Fruit fly (Drosophila melanogaster) whole organism, embryonic: ENCODE measurements around the gene Gr64b.

Experiments used
- CG10321 ChIP-seq: fragments of 200-800 bp; sonication (Bioruptor generic); IDR thresholded peaks from 2 replicates; pipeline ENCODE4 v1.3.6; 2022; ENCODE audit warnings: missing biosample characterization, missing genetic modification characterization
- CG13424 ChIP-seq: fragments of 200-800 bp; sonication (Bioruptor generic); optimal IDR thresholded peaks from 2 replicates; lab custom pipeline; 2019; ENCODE audit warnings: missing biosample characterization, mild to moderate bottlenecking, missing genetic modification characterization, moderate library complexity
- CG13624 ChIP-seq: fragments of 200-800 bp; sonication (Bioruptor generic); optimal IDR thresholded peaks from 2 replicates; lab custom pipeline; 2016; ENCODE audit warnings: missing biosample characterization, missing genetic modification characterization
- CG13775 ChIP-seq: fragments of 200-800 bp; sonication (Bioruptor generic); optimal IDR thresholded peaks from 3 replicates; lab custom pipeline; 2017; ENCODE audit warnings: missing biosample characterization, mild to moderate bottlenecking, missing genetic modification characterization
- CG16813 ChIP-seq: fragments of 200-800 bp; sonication (Bioruptor generic); IDR thresholded peaks from 3 replicates; pipeline ENCODE4 v1.3.6; 2022; ENCODE audit warnings: missing biosample characterization, missing genetic modification characterization; ENCODE audit not compliant: partially characterized antibody
- CG17612 ChIP-seq: fragments of 200-800 bp; sonication (Bioruptor generic); IDR thresholded peaks from 2 replicates; pipeline ENCODE4 v1.3.6; 2022; ENCODE audit warnings: missing biosample characterization, missing genetic modification characterization
- CG18599 ChIP-seq: fragments of 200-800 bp; sonication (Bioruptor generic); optimal IDR thresholded peaks from 3 replicates; lab custom pipeline; 2017; ENCODE audit warnings: missing biosample characterization, missing genetic modification characterization, mild to moderate bottlenecking, moderate library complexity, missing genetic modification reagents
- CG18764 ChIP-seq: fragments of 200-800 bp; sonication (Bioruptor generic); optimal IDR thresholded peaks from 3 replicates; lab custom pipeline; 2016; ENCODE audit warnings: missing biosample characterization, missing genetic modification characterization
- CG2889 ChIP-seq: fragments of 200-800 bp; sonication (Bioruptor generic); IDR thresholded peaks from 3 replicates; pipeline ENCODE4 v1.3.6; 2022; ENCODE audit warnings: missing biosample characterization, missing genetic modification characterization
- CG34224 ChIP-seq: fragments of 200-800 bp; sonication (Bioruptor generic); IDR thresholded peaks from 3 replicates; pipeline ENCODE4 v1.3.6; 2022; ENCODE audit warnings: missing biosample characterization, missing genetic modification characterization; ENCODE audit not compliant: partially characterized antibody
- CG3847 ChIP-seq: fragments of 200-800 bp; sonication (Bioruptor generic); IDR thresholded peaks from 2 replicates; pipeline ENCODE4 v1.3.6; 2022; ENCODE audit warnings: missing biosample characterization, missing genetic modification characterization
- CG42726 ChIP-seq: fragments of 200-800 bp; sonication (Bioruptor generic); IDR thresholded peaks from 2 replicates; pipeline ENCODE4 v1.3.6; 2022; ENCODE audit warnings: missing biosample characterization, missing genetic modification characterization; ENCODE audit not compliant: partially characterized antibody
- CG43689 ChIP-seq: fragments of 200-800 bp; sonication (Bioruptor generic); IDR thresholded peaks from 2 replicates; pipeline ENCODE4 v1.3.6; 2022; ENCODE audit warnings: missing biosample characterization, missing genetic modification characterization
- CG4424 ChIP-seq: fragments of 200-800 bp; sonication (Bioruptor generic); optimal IDR thresholded peaks from 3 replicates; lab custom pipeline; 2016; ENCODE audit warnings: missing biosample characterization, missing genetic modification characterization
- CG4730 ChIP-seq: fragments of 200-800 bp; sonication (Bioruptor generic); IDR thresholded peaks from 2 replicates; pipeline ENCODE4 v1.3.6; 2022; ENCODE audit warnings: missing biosample characterization, missing genetic modification characterization
- CG4820 ChIP-seq: fragments of 200-800 bp; sonication (Bioruptor generic); optimal IDR thresholded peaks from 3 replicates; lab custom pipeline; 2016; ENCODE audit warnings: missing biosample characterization, missing genetic modification characterization
- CG6791 ChIP-seq: fragments of 200-800 bp; sonication (Bioruptor generic); IDR thresholded peaks from 3 replicates; pipeline ENCODE4 v1.3.6; 2022; ENCODE audit warnings: missing biosample characterization, missing genetic modification characterization; ENCODE audit not compliant: partially characterized antibody
- CG7839 ChIP-seq: fragments of 200-800 bp; sonication (Bioruptor generic); optimal IDR thresholded peaks from 3 replicates; lab custom pipeline; 2018; ENCODE audit warnings: missing biosample characterization, mild to moderate bottlenecking, missing genetic modification characterization, moderate library complexity
- CG8089 ChIP-seq: fragments of 200-800 bp; sonication (Bioruptor generic); optimal IDR thresholded peaks from 3 replicates; lab custom pipeline; 2016; ENCODE audit warnings: missing biosample characterization, missing genetic modification characterization
- CG8478 ChIP-seq: fragments of >200 bp; optimal IDR thresholded peaks from 2 replicates; lab custom pipeline; 2018
- CG9609 ChIP-seq: fragments of 200-800 bp; sonication (Bioruptor generic); optimal IDR thresholded peaks from 3 replicates; lab custom pipeline; 2016; ENCODE audit warnings: missing biosample characterization, missing genetic modification characterization
- Dip2 ChIP-seq: fragments of 200-800 bp; sonication (Bioruptor generic); IDR thresholded peaks from 2 replicates; pipeline ENCODE4 v1.3.6; 2022; ENCODE audit warnings: missing biosample characterization, missing genetic modification characterization
- Dp ChIP-seq: fragments of 200-800 bp; sonication (Bioruptor generic); optimal IDR thresholded peaks from 2 replicates; lab custom pipeline; 2018; ENCODE audit warnings: missing biosample characterization, mild to moderate bottlenecking, missing genetic modification characterization, moderate library complexity
- Dref ChIP-seq: fragments of 200-800 bp; sonication (Bioruptor generic); IDR thresholded peaks from 2 replicates; pipeline ENCODE4 v1.3.6; 2022; ENCODE audit warnings: missing biosample characterization, missing genetic modification characterization
- E2f2 ChIP-seq: fragments of 200-800 bp; sonication (Bioruptor generic); IDR thresholded peaks from 2 replicates; pipeline ENCODE4 v1.3.6; 2022; ENCODE audit warnings: missing biosample characterization, missing genetic modification characterization
- Ets97D ChIP-seq: fragments of 200-800 bp; sonication (Bioruptor generic); optimal IDR thresholded peaks from 3 replicates; lab custom pipeline; 2016; ENCODE audit warnings: missing biosample characterization, missing genetic modification characterization
- Fer1 ChIP-seq: fragments of 200-800 bp; sonication (Bioruptor generic); optimal IDR thresholded peaks from 2 replicates; lab custom pipeline; 2017; ENCODE audit warnings: missing biosample characterization, mild to moderate bottlenecking, missing genetic modification characterization
- Hmr ChIP-seq: fragments of 200-800 bp; sonication (Bioruptor generic); optimal IDR thresholded peaks from 3 replicates; lab custom pipeline; 2017; ENCODE audit warnings: mild to moderate bottlenecking, missing biosample characterization, missing genetic modification reagents, missing genetic modification characterization
- Jarid2 ChIP-seq: fragments of 200-800 bp; sonication (Bioruptor generic); optimal IDR thresholded peaks from 3 replicates; lab custom pipeline; 2017; ENCODE audit warnings: mild to moderate bottlenecking, missing biosample characterization, missing genetic modification reagents, missing genetic modification characterization
- Lhr ChIP-seq: fragments of 200-800 bp; sonication (Bioruptor generic); optimal IDR thresholded peaks from 3 replicates; lab custom pipeline; 2017; ENCODE audit warnings: mild to moderate bottlenecking, missing biosample characterization, missing genetic modification reagents, missing genetic modification characterization
- Max ChIP-seq: fragments of 200-800 bp; sonication (Bioruptor generic); optimal IDR thresholded peaks from 2 replicates; lab custom pipeline; 2016; ENCODE audit warnings: missing biosample characterization, mild to moderate bottlenecking, missing genetic modification characterization
- Mes4 ChIP-seq: fragments of 200-800 bp; sonication (Bioruptor generic); optimal IDR thresholded peaks from 2 replicates; lab custom pipeline; 2016; ENCODE audit warnings: missing biosample characterization, missing genetic modification characterization
- Sry-β ChIP-seq: fragments of 200-800 bp; sonication (Bioruptor generic); optimal IDR thresholded peaks from 2 replicates; lab custom pipeline; 2018; ENCODE audit warnings: missing biosample characterization, mild to moderate bottlenecking, missing genetic modification characterization, moderate library complexity
- Xbp1 ChIP-seq: fragments of 200-800 bp; sonication (Bioruptor generic); optimal IDR thresholded peaks from 3 replicates; lab custom pipeline; 2016; ENCODE audit warnings: missing biosample characterization, mild to moderate bottlenecking, missing genetic modification characterization
- fd3F ChIP-seq: fragments of 200-800 bp; sonication (Bioruptor generic); optimal IDR thresholded peaks from 2 replicates; lab custom pipeline; 2018; ENCODE audit warnings: missing biosample characterization, mild to moderate bottlenecking, missing genetic modification characterization, moderate library complexity
- gce ChIP-seq: fragments of 200-800 bp; sonication (Bioruptor generic); IDR thresholded peaks from 3 replicates; pipeline ENCODE4 v1.3.6; 2022; ENCODE audit warnings: missing biosample characterization, missing genetic modification characterization
- gem ChIP-seq: fragments of 200-800 bp; sonication (Bioruptor generic); optimal IDR thresholded peaks from 2 replicates; lab custom pipeline; 2019; ENCODE audit warnings: missing biosample characterization, mild to moderate bottlenecking, missing genetic modification characterization, moderate library complexity
- gro ChIP-seq: fragments of 200-800 bp; sonication (Bioruptor generic); optimal IDR thresholded peaks from 2 replicates; lab custom pipeline; 2016; ENCODE audit warnings: missing biosample characterization, missing genetic modification characterization
- jumu ChIP-seq: fragments of 200-800 bp; sonication (Bioruptor generic); optimal IDR thresholded peaks from 3 replicates; lab custom pipeline; 2016; ENCODE audit warnings: missing biosample characterization, missing genetic modification characterization
- nerfin-1 ChIP-seq: fragments of 200-800 bp; sonication (Bioruptor generic); optimal IDR thresholded peaks from 3 replicates; lab custom pipeline; 2019; ENCODE audit warnings: missing biosample characterization, mild to moderate bottlenecking, missing genetic modification characterization, moderate library complexity
- nmo ChIP-seq: fragments of 200-800 bp; sonication (Bioruptor generic); optimal IDR thresholded peaks from 2 replicates; lab custom pipeline; 2018; ENCODE audit warnings: missing biosample characterization, mild to moderate bottlenecking, missing genetic modification characterization, moderate library complexity
- onecut ChIP-seq: fragments of 200-800 bp; sonication (Bioruptor generic); IDR thresholded peaks from 2 replicates; pipeline ENCODE4 v1.3.6; 2022; ENCODE audit warnings: missing biosample characterization, missing genetic modification characterization
- pros ChIP-seq: fragments of 200-800 bp; sonication (Bioruptor generic); optimal IDR thresholded peaks from 3 replicates; lab custom pipeline; 2019; ENCODE audit warnings: missing biosample characterization, mild to moderate bottlenecking, missing genetic modification characterization, moderate library complexity
- pzg ChIP-seq: fragments of 200-800 bp; sonication (Bioruptor generic); optimal IDR thresholded peaks from 3 replicates; lab custom pipeline; 2018; ENCODE audit warnings: missing biosample characterization, mild to moderate bottlenecking, missing genetic modification characterization, moderate library complexity
- repo ChIP-seq: fragments of 200-800 bp; sonication (Bioruptor generic); optimal IDR thresholded peaks from 2 replicates; lab custom pipeline; 2016; ENCODE audit warnings: missing biosample characterization, missing genetic modification characterization
- scrt ChIP-seq: fragments of 200-800 bp; sonication (Bioruptor generic); optimal IDR thresholded peaks from 2 replicates; lab custom pipeline; 2018; ENCODE audit warnings: missing biosample characterization, mild to moderate bottlenecking, missing genetic modification characterization, moderate library complexity
- sens ChIP-seq: fragments of 200-800 bp; sonication (Bioruptor generic); peaks from one replicate; lab custom pipeline; 2016; ENCODE audit warnings: missing biosample characterization, missing genetic modification characterization
- tup ChIP-seq: fragments of 200-800 bp; sonication (Bioruptor generic); optimal IDR thresholded peaks from 2 replicates; lab custom pipeline; 2016; ENCODE audit warnings: missing biosample characterization, mild to moderate bottlenecking, missing genetic modification characterization, moderate library complexity
- unpg ChIP-seq: fragments of 200-800 bp; sonication (Bioruptor generic); optimal IDR thresholded peaks from 3 replicates; lab custom pipeline; 2018; ENCODE audit warnings: missing biosample characterization, mild to moderate bottlenecking, missing genetic modification characterization, moderate library complexity
- wdn ChIP-seq: fragments of 200-800 bp; sonication (Bioruptor generic); IDR thresholded peaks from 2 replicates; pipeline ENCODE4 v1.3.6; 2022; ENCODE audit warnings: missing biosample characterization, missing genetic modification characterization
- z ChIP-seq: fragments of 200-800 bp; sonication (Bioruptor generic); IDR thresholded peaks from 3 replicates; pipeline ENCODE4 v1.3.6; 2022; ENCODE audit warnings: missing biosample characterization, missing genetic modification characterization

Gene Gr64b

DNA sequence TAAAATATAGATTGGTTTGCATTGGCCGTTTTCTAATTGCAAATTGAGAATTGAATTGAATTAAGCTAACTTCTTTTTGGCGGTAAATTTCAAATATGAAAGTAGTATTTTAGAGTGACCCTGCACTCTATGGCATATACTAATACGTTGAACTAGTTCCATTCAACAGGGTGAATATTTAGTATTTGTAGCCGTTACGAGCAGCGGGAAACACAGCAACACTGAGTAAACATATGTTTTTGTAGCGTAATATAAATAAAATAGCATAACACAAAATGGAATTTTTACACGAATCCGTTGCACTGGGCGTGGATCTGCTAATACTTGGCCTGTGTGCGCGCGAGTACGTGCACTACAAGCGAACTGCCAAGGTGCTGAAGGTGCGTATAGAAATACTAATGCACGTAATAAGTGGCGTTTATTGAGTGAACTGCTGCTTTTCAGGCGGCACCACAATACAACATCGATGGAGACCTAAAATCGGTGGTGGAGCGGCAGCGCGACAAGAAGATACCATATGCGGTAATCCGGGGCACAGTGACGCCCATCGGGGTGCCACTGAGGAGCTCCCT, 7.1 kb upstream of the Gr64b start, which contains the start of gene Mul1 (continued):
- TF ChIP-seq E2f2 (GFP tag; lab: Robert Waterston, UW) (peak; percentile 93), CG18764 (GFP tag; lab: Kevin White, UChicago) (no peak), CG16813 (no peak), gce (GFP tag; lab: Robert Waterston, UW) (no peak), pzg (GFP tag; lab: Kevin White, UChicago) (peak; percentile 92), Fer1 (GFP tag; lab: Kevin White, UChicago) (no peak), CG8089 (GFP tag; lab: Kevin White, UChicago) (no peak), scrt (GFP tag; lab: Kevin White, UChicago) (peak; percentile 83), unpg (GFP tag; lab: Kevin White, UChicago) (no peak), CG34224 (GFP tag; lab: Robert Waterston, UW) (peak; percentile 15; the same call in 1 of the 3 replicates), gem (tag; lab: Kevin White, UChicago) (no peak), CG13624 (peak; percentile 18), Hmr (GFP tag; lab: Kevin White, UChicago) (peak; percentile 17), Dref (GFP tag; lab: Robert Waterston, UW) (no peak), CG2889 (no peak), Lhr (GFP tag; lab: Kevin White, UChicago) (peak; percentile 54), CG9609 (no peak), CG4424 (GFP tag; lab: Kevin White, UChicago) (peak; percentile 84), pros (GFP tag; lab: Kevin White, UChicago) (no peak), CG42726 (no peak), onecut (GFP tag; lab: Robert Waterston, UW) (no peak), Jarid2 (no peak), CG4730 (GFP tag; lab: Robert Waterston, UW) (no peak), Sry-β (GFP tag; lab: Kevin White, UChicago) (no peak), CG10321 (GFP tag; lab: Robert Waterston, UW) (no peak), sens (peak; percentile 53), Max (GFP tag; lab: Kevin White, UChicago) (no peak), CG7839 (tag; lab: Kevin White, UChicago) (no peak), tup (GFP tag; lab: Kevin White, UChicago) (no peak), Mes4 (GFP tag; lab: Kevin White, UChicago) (no peak), Ets97D (GFP tag; lab: Kevin White, UChicago) (peak; percentile 43), gro (GFP tag; lab: Kevin White, UChicago) (no peak), CG13424 (tag; lab: Kevin White, UChicago) (no peak), CG18599 (no peak), CG6791 (GFP tag; lab: Robert Waterston, UW) (no peak), Dp (GFP tag; lab: Kevin White, UChicago) (peak; percentile 91), CG4820 (no peak), CG8478 (lab: Kevin White, UChicago) (peak; percentile 3), CG13775 (GFP tag; lab: Kevin White, UChicago) (no peak), Xbp1 (GFP tag; lab: Kevin White, UChicago) (no peak), CG17612 (GFP tag; lab: Robert Waterston, UW) (no peak), CG43689 (GFP tag; lab: Robert Waterston, UW) (no peak), nerfin-1 (tag; lab: Kevin White, UChicago) (peak; percentile 51), z (GFP tag; lab: Robert Waterston, UW) (no peak), jumu (GFP tag; lab: Kevin White, UChicago) (no peak), repo (GFP tag; lab: Kevin White, UChicago) (no peak), nmo (GFP tag; lab: Kevin White, UChicago) (peak; percentile 37), wdn (no peak), CG3847 (GFP tag; lab: Robert Waterston, UW) (no peak), fd3F (no peak), Dip2 (no peak)
